Fruit fly (Drosophila melanogaster) S2 (cell line): ENCODE data around the gene CG12253.

ENCODE experiments used
- CG8478 ChIP-seq: fragments of >200 bp; optimal IDR thresholded peaks from 2 replicates; lab custom pipeline; 2018
- CTCF ChIP-seq, 2 experiments: fragments of >200 bp; optimal IDR thresholded peaks; 2 replicates each; lab custom pipeline; 2018

DNA sequence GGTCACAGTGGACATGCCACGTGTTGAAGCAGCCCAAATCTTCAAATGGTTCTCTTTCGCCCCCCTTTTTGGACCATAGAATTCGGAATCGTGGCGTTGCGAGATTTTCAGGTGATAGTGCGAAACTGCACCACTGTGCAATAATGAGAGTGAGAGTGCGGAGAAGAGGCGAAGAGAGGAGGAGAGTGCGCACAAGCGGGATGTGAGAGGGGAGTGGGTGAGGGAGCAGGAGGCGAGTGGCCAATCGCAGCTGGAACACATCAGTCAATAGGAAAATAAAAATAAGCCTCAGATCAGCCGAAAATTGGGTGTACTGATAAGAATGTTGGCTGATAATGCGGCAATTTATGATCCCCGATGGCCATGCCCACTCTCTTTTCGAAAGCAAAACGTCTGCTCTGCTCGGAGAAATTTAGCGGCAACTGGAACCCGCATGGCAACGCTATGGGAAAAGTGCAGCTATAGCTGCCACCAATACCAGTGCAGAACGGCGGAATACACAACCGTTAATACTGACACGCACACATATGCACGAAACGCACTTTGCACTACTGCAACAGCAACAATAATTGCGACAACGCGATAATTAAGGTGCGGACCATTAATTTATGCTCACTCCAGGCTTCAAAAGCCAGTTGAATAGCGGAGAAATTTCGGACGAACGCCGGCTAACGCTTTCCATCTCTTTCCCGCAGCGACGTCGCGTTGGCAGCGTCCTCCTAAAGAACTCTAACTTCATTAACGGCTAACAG is 20.2 kb upstream of the CG12253 start:
- no peak for TF ChIP-seq CG8478 (lab: Kevin White, UChicago)
- TF ChIP-seq CTCF (optimal IDR thresholded peaks at IDR 0.05; lab: Kevin White, UChicago) = no peak
